Fruit fly (Drosophila melanogaster) whole organism, embryonic: ENCODE measurements around the gene sif.
A peak's percentile ranks its signal among the peaks of the same experiment; 100 is the strongest.

Experiments
- Bteb2 ChIP-seq: fragments of 200-800 bp; sonication (Bioruptor generic); optimal IDR thresholded peaks from 2 replicates; lab custom pipeline; 2016; ENCODE audit warnings: missing biosample characterization, missing genetic modification characterization
- CG12155 ChIP-seq: fragments of 200-800 bp; sonication (Bioruptor generic); optimal IDR thresholded peaks from 3 replicates; lab custom pipeline; 2016; ENCODE audit warnings: missing biosample characterization, missing genetic modification characterization
- CG13296 ChIP-seq: fragments of 200-800 bp; sonication (Bioruptor generic); optimal IDR thresholded peaks from 3 replicates; lab custom pipeline; 2018; ENCODE audit warnings: missing biosample characterization, mild to moderate bottlenecking, missing genetic modification characterization
- CG13624 ChIP-seq: fragments of 200-800 bp; sonication (Bioruptor generic); optimal IDR thresholded peaks from 2 replicates; lab custom pipeline; 2016; ENCODE audit warnings: missing biosample characterization, missing genetic modification characterization
- CG13775 ChIP-seq: fragments of 200-800 bp; sonication (Bioruptor generic); optimal IDR thresholded peaks from 3 replicates; lab custom pipeline; 2017; ENCODE audit warnings: missing biosample characterization, mild to moderate bottlenecking, missing genetic modification characterization
- CG16863 ChIP-seq: fragments of 200-800 bp; sonication (Bioruptor generic); optimal IDR thresholded peaks from 3 replicates; lab custom pipeline; 2016; ENCODE audit warnings: missing biosample characterization, missing genetic modification characterization
- CG17802 ChIP-seq: fragments of 200-800 bp; sonication (Bioruptor generic); optimal IDR thresholded peaks from 2 replicates; lab custom pipeline; 2018; ENCODE audit warnings: missing biosample characterization, mild to moderate bottlenecking, missing genetic modification characterization, moderate library complexity
- CG17829 ChIP-seq: fragments of 200-800 bp; optimal IDR thresholded peaks from 2 replicates; lab custom pipeline; 2019; ENCODE audit warnings: missing biosample characterization, mild to moderate bottlenecking, missing genetic modification characterization, moderate library complexity
- CG18262 ChIP-seq: fragments of 200-800 bp; optimal IDR thresholded peaks from 3 replicates; lab custom pipeline; 2019; ENCODE audit warnings: missing biosample characterization, mild to moderate bottlenecking, missing genetic modification characterization, moderate library complexity
- CG2120 ChIP-seq: fragments of 200-800 bp; sonication (Bioruptor generic); optimal IDR thresholded peaks from 3 replicates; lab custom pipeline; 2016; ENCODE audit warnings: missing biosample characterization, missing genetic modification characterization
- CG2202 ChIP-seq: fragments of 200-800 bp; sonication (Bioruptor generic); optimal IDR thresholded peaks from 2 replicates; lab custom pipeline; 2018; ENCODE audit warnings: missing biosample characterization, mild to moderate bottlenecking, missing genetic modification characterization
- CG30403 ChIP-seq: fragments of 200-800 bp; sonication (Bioruptor generic); optimal IDR thresholded peaks from 3 replicates; lab custom pipeline; 2016; ENCODE audit warnings: missing biosample characterization, missing genetic modification characterization
- CG34376 ChIP-seq: fragments of 200-800 bp; sonication (Bioruptor generic); optimal IDR thresholded peaks from 2 replicates; lab custom pipeline; 2018; ENCODE audit warnings: missing biosample characterization, mild to moderate bottlenecking, missing genetic modification characterization
- CG3838 ChIP-seq: fragments of 200-800 bp; sonication (Bioruptor generic); optimal IDR thresholded peaks from 3 replicates; lab custom pipeline; 2016; ENCODE audit warnings: missing biosample characterization, missing genetic modification characterization
- CG4404 ChIP-seq: fragments of 200-800 bp; sonication (Bioruptor generic); IDR thresholded peaks from 2 replicates; pipeline ENCODE4 v1.3.6; 2022; ENCODE audit warnings: missing biosample characterization, missing genetic modification characterization
- CG4707 ChIP-seq: fragments of 200-800 bp; sonication (Bioruptor generic); optimal IDR thresholded peaks from 2 replicates; lab custom pipeline; 2018; ENCODE audit warnings: missing biosample characterization, mild to moderate bottlenecking, missing genetic modification characterization, moderate library complexity
- CG5953 ChIP-seq: fragments of 200-800 bp; sonication (Bioruptor generic); IDR thresholded peaks from 2 replicates; pipeline ENCODE4 v1.3.6; 2022; ENCODE audit warnings: missing biosample characterization, missing genetic modification characterization
- CG7271 ChIP-seq: fragments of 200-800 bp; sonication (Bioruptor generic); optimal IDR thresholded peaks from 2 replicates; lab custom pipeline; 2018; ENCODE audit warnings: missing biosample characterization, mild to moderate bottlenecking, missing genetic modification characterization, moderate library complexity
- CG7928 ChIP-seq: fragments of 200-800 bp; sonication (Bioruptor generic); optimal IDR thresholded peaks from 2 replicates; lab custom pipeline; 2017; ENCODE audit warnings: missing biosample characterization, mild to moderate bottlenecking, missing genetic modification characterization
- CG9797 ChIP-seq: fragments of 200-800 bp; sonication (Bioruptor generic); optimal IDR thresholded peaks from 3 replicates; lab custom pipeline; 2018; ENCODE audit warnings: missing biosample characterization, mild to moderate bottlenecking, missing genetic modification characterization
- D ChIP-seq, 2 experiments: fragments of 200-800 bp in 1 of 2; fragments of >200 bp in 1 of 2; sonication (Bioruptor generic) in 1 of 2; optimal IDR thresholded peaks; 2 replicates in 1 of 2; 3 replicates in 1 of 2; lab custom pipeline; 2017; ENCODE audit warnings: mild to moderate bottlenecking in 1 of 2, missing biosample characterization in 1 of 2, missing genetic modification characterization in 1 of 2, missing genetic modification reagents in 1 of 2
- Eip74EF ChIP-seq, 2 experiments: fragments of 200-800 bp in 1 of 2; fragments of >200 bp in 1 of 2; sonication (Bioruptor generic) in 1 of 2; optimal IDR thresholded peaks; 2 replicates each; lab custom pipeline; 2017 to 2019; ENCODE audit warnings: missing biosample characterization in 2 of 2, missing genetic modification characterization in 2 of 2, mild to moderate bottlenecking in 1 of 2, moderate library complexity in 1 of 2
- Hand ChIP-seq: fragments of 200-800 bp; sonication (Bioruptor generic); optimal IDR thresholded peaks from 2 replicates; lab custom pipeline; 2017; ENCODE audit warnings: mild to moderate bottlenecking, missing biosample characterization, missing genetic modification reagents, missing genetic modification characterization
- HmgD ChIP-seq: fragments of 200-800 bp; sonication (Bioruptor generic); optimal IDR thresholded peaks from 3 replicates; lab custom pipeline; 2016; ENCODE audit warnings: missing biosample characterization, missing genetic modification characterization
- HmgZ ChIP-seq: fragments of 200-800 bp; sonication (Bioruptor generic); optimal IDR thresholded peaks from 2 replicates; lab custom pipeline; 2018; ENCODE audit warnings: missing biosample characterization, mild to moderate bottlenecking, missing genetic modification characterization
- Hmr ChIP-seq: fragments of 200-800 bp; sonication (Bioruptor generic); optimal IDR thresholded peaks from 3 replicates; lab custom pipeline; 2017; ENCODE audit warnings: mild to moderate bottlenecking, missing biosample characterization, missing genetic modification reagents, missing genetic modification characterization
- Hr78 ChIP-seq, 2 experiments: fragments of 200-800 bp in 1 of 2; fragments of >200 bp in 1 of 2; sonication (Bioruptor generic) in 1 of 2; optimal IDR thresholded peaks; 2 replicates each; lab custom pipeline; 2017 to 2019; ENCODE audit warnings: missing biosample characterization in 2 of 2, missing genetic modification characterization in 2 of 2, mild to moderate bottlenecking in 1 of 2, moderate library complexity in 1 of 2
- Hsf ChIP-seq: fragments of 200-800 bp; sonication (Bioruptor generic); optimal IDR thresholded peaks from 3 replicates; lab custom pipeline; 2016; ENCODE audit warnings: missing biosample characterization, missing genetic modification characterization
- NfI ChIP-seq: fragments of 200-800 bp; sonication (Bioruptor generic); optimal IDR thresholded peaks from 3 replicates; lab custom pipeline; 2018; ENCODE audit warnings: missing biosample characterization, mild to moderate bottlenecking, missing genetic modification characterization, moderate library complexity
- Rx ChIP-seq: fragments of 200-800 bp; sonication (Bioruptor generic); IDR thresholded peaks from 2 replicates; pipeline ENCODE4 v1.3.6; 2022; ENCODE audit warnings: missing biosample characterization, missing genetic modification characterization
- Trl ChIP-seq, 3 experiments: fragments of >200 bp in 2 of 3; fragments of 200-800 bp in 1 of 3; sonication (Bioruptor generic) in 1 of 3; optimal IDR thresholded peaks; 2 replicates in 1 of 3; 3 replicates in 2 of 3; lab custom pipeline; 2016 to 2017; ENCODE audit warnings: missing biosample characterization in 1 of 3, missing genetic modification characterization in 1 of 3
- Usf ChIP-seq: fragments of 200-800 bp; sonication (Bioruptor generic); optimal IDR thresholded peaks from 2 replicates; lab custom pipeline; 2017; ENCODE audit warnings: missing genotype, missing biosample characterization, missing genetic modification characterization
- bbx ChIP-seq: fragments of 200-800 bp; sonication (Bioruptor generic); IDR thresholded peaks from 2 replicates; pipeline ENCODE4 v1.3.6; 2022; ENCODE audit warnings: missing biosample characterization, missing genetic modification characterization; ENCODE audit not compliant: partially characterized antibody
- cas ChIP-seq: fragments of 200-800 bp; sonication (Bioruptor generic); IDR thresholded peaks from 2 replicates; pipeline ENCODE4 v1.3.6; 2022; ENCODE audit warnings: missing biosample characterization, missing genetic modification characterization
- dmrt11E ChIP-seq: fragments of 200-800 bp; sonication (Bioruptor generic); optimal IDR thresholded peaks from 3 replicates; lab custom pipeline; 2018; ENCODE audit warnings: missing biosample characterization, mild to moderate bottlenecking, missing genetic modification characterization, moderate library complexity
- emc ChIP-seq: fragments of 200-800 bp; sonication (Bioruptor generic); optimal IDR thresholded peaks from 2 replicates; lab custom pipeline; 2016; ENCODE audit warnings: missing biosample characterization, missing genetic modification characterization
- gcm ChIP-seq: fragments of 200-800 bp; sonication (Bioruptor generic); optimal IDR thresholded peaks from 2 replicates; lab custom pipeline; 2019; ENCODE audit warnings: missing biosample characterization, mild to moderate bottlenecking, missing genetic modification characterization, moderate library complexity
- hth ChIP-seq: fragments of >200 bp; optimal IDR thresholded peaks from 2 replicates; lab custom pipeline; 2017; ENCODE audit warnings: inconsistent platforms
- jigr1 ChIP-seq: fragments of 200-800 bp; sonication (Bioruptor generic); IDR thresholded peaks from 3 replicates; pipeline ENCODE4 v1.3.6; 2022; ENCODE audit warnings: missing biosample characterization, missing genetic modification characterization
- lmd ChIP-seq: fragments of 200-800 bp; sonication (Bioruptor generic); IDR thresholded peaks from 2 replicates; pipeline ENCODE4 v1.3.6; 2022; ENCODE audit warnings: missing biosample characterization, missing genetic modification characterization
- mld ChIP-seq: fragments of 200-800 bp; sonication (Bioruptor generic); IDR thresholded peaks from 3 replicates; pipeline ENCODE4 v1.3.6; 2022; ENCODE audit warnings: missing biosample characterization, missing genetic modification characterization; ENCODE audit not compliant: partially characterized antibody
- schlank ChIP-seq: fragments of 200-800 bp; sonication (Bioruptor generic); optimal IDR thresholded peaks from 2 replicates; lab custom pipeline; 2018; ENCODE audit warnings: missing biosample characterization, mild to moderate bottlenecking, missing genetic modification characterization
- scrt ChIP-seq: fragments of 200-800 bp; sonication (Bioruptor generic); optimal IDR thresholded peaks from 2 replicates; lab custom pipeline; 2018; ENCODE audit warnings: missing biosample characterization, mild to moderate bottlenecking, missing genetic modification characterization, moderate library complexity
- sd ChIP-seq: fragments of 200-800 bp; sonication (Bioruptor generic); optimal IDR thresholded peaks from 3 replicates; lab custom pipeline; 2018; ENCODE audit warnings: missing biosample characterization, mild to moderate bottlenecking, missing genetic modification characterization, moderate library complexity
- sna ChIP-seq: fragments of 200-800 bp; sonication (Bioruptor generic); IDR thresholded peaks from 2 replicates; pipeline ENCODE4 v1.3.6; 2022; ENCODE audit warnings: missing biosample characterization, missing genetic modification characterization; ENCODE audit not compliant: partially characterized antibody
- sqz ChIP-seq: fragments of 200-800 bp; sonication (Bioruptor generic); optimal IDR thresholded peaks from 3 replicates; lab custom pipeline; 2018; ENCODE audit warnings: missing biosample characterization, mild to moderate bottlenecking, missing genetic modification characterization
- yki ChIP-seq: fragments of >200 bp; optimal IDR thresholded peaks from 3 replicates; lab custom pipeline; 2018
- zen2 ChIP-seq: fragments of 200-800 bp; sonication (Bioruptor generic); IDR thresholded peaks from 3 replicates; pipeline ENCODE4 v1.3.6; 2022; ENCODE audit warnings: missing biosample characterization, missing genetic modification characterization; ENCODE audit not compliant: partially characterized antibody

sif gene

dm6 chr3L:5770817-5771425, 113.2 kb downstream of the sif start (continued):
- TF ChIP-seq Hmr (peak; percentile 91), CG7271 (no peak), CG2202 (tag; lab: Kevin White, UChicago) (peak; percentile 74), CG13624 (peak; percentile 80), CG13296 (GFP tag; lab: Kevin White, UChicago) (peak; percentile 88), cas (GFP tag; lab: Robert Waterston, UW) (peak; percentile 31; the same call in 1 of the 2 replicates), D (optimal IDR thresholded peaks at IDR 0.05; lab: Kevin White, UChicago) (no peak), D (GFP tag; optimal IDR thresholded peaks at IDR 0.05; lab: Kevin White, UChicago) (peak; percentile 74), scrt (GFP tag; lab: Kevin White, UChicago) (peak; percentile 81), yki (lab: Kevin White, UChicago) (no peak), Trl (optimal IDR thresholded peaks at IDR 0.05; lab: Kevin White, UChicago) (no peak), Trl (GFP tag; optimal IDR thresholded peaks at IDR 0.05; lab: Kevin White, UChicago) (peak; percentile 92), CG17802 (tag; lab: Kevin White, UChicago) (peak; percentile 31), CG16863 (peak; percentile 81), CG4707 (peak; percentile 49), dmrt11E (peak; percentile 80), sna (GFP tag; lab: Robert Waterston, UW) (no peak), Rx (peak; percentile 47), zen2 (GFP tag; lab: Robert Waterston, UW) (no peak), sqz (GFP tag; lab: Kevin White, UChicago) (no peak), lmd (GFP tag; lab: Robert Waterston, UW) (peak; percentile 69), mld (no peak), NfI (GFP tag; lab: Kevin White, UChicago) (peak; percentile 90), Eip74EF (GFP tag; optimal IDR thresholded peaks at IDR 0.05; lab: Kevin White, UChicago) (peak in 1 of 2 experiments; percentile 82), sd (tag; lab: Kevin White, UChicago) (peak; percentile 63), CG7928 (peak; percentile 59), bbx (peak; percentile 52), Hsf (GFP tag; lab: Kevin White, UChicago) (peak; percentile 85), CG5953 (GFP tag; lab: Robert Waterston, UW) (peak; percentile 31; the same call in 1 of the 2 replicates), emc (peak; percentile 38), CG30403 (peak; percentile 91), Bteb2 (GFP tag; lab: Kevin White, UChicago) (peak; percentile 86), gcm (peak; percentile 81), HmgZ (tag; lab: Kevin White, UChicago) (peak; percentile 92), Usf (peak; percentile 61), CG3838 (GFP tag; lab: Kevin White, UChicago) (no peak), hth (lab: Kevin White, UChicago) (no peak), HmgD (GFP tag; lab: Kevin White, UChicago) (peak; percentile 85), Hr78 (GFP tag; optimal IDR thresholded peaks at IDR 0.05; lab: Kevin White, UChicago) (peak in 1 of 2 experiments; percentile 48), jigr1 (GFP tag; lab: Robert Waterston, UW) (no peak), CG2120 (GFP tag; lab: Kevin White, UChicago) (peak; percentile 93), CG17829 (tag; lab: Kevin White, UChicago) (peak; percentile 81), CG12155 (GFP tag; lab: Kevin White, UChicago) (peak; percentile 85), CG4404 (GFP tag; lab: Robert Waterston, UW) (peak; percentile 27; the same call in 1 of the 2 replicates), schlank (tag; lab: Kevin White, UChicago) (peak; percentile 81), CG18262 (tag; lab: Kevin White, UChicago) (peak; percentile 86), CG34376 (GFP tag; lab: Kevin White, UChicago) (peak; percentile 94), Hand (GFP tag; lab: Kevin White, UChicago) (peak; percentile 83), CG13775 (GFP tag; lab: Kevin White, UChicago) (peak; percentile 75), CG9797 (peak; percentile 25)
